Worm (Caenorhabditis elegans) whole organism, L4/young adult: Measurements from ENCODE around the gene W06G6.10.

Source experiments
- dao-5 ChIP-seq: sonication (generic microtip); optimal IDR thresholded peaks from 2 replicates; lab custom pipeline; 2016; ENCODE audit warnings: missing genotype, missing genetic modification characterization, moderate library complexity, missing compliant biosample characterization
- him-1 ChIP-seq: sonication (generic microtip); optimal IDR thresholded peaks from 2 replicates; lab custom pipeline; 2016; ENCODE audit warnings: missing genotype, missing genetic modification reagents, missing genetic modification characterization, missing compliant biosample characterization

ce11 chrV:16605463-16605862, 41.5 kb downstream of the W06G6.10 start:
- TF ChIP-seq dao-5 (tag; lab: Kevin White, UChicago) (no peak), him-1 (tag; lab: Kevin White, UChicago) (no peak)
